Fruit fly (Drosophila melanogaster) whole organism, adult: ENCODE measurements around the gene CG5418.

Source experiments
- CG11617 ChIP-seq: fragments of 200-800 bp; sonication (Bioruptor generic); optimal IDR thresholded peaks from 2 replicates; lab custom pipeline; 2017; ENCODE audit warnings: mild to moderate bottlenecking, missing biosample characterization, missing genetic modification reagents, missing genetic modification characterization
- CG33017 ChIP-seq: fragments of 200-800 bp; sonication (Bioruptor generic); optimal IDR thresholded peaks from 2 replicates; lab custom pipeline; 2018; ENCODE audit warnings: missing biosample characterization, mild to moderate bottlenecking, missing genetic modification characterization, moderate library complexity
- CG7045 ChIP-seq: fragments of 200-800 bp; sonication (Bioruptor generic); optimal IDR thresholded peaks from 2 replicates; lab custom pipeline; 2017; ENCODE audit warnings: missing biosample characterization, mild to moderate bottlenecking, missing genetic modification characterization
- tj ChIP-seq: fragments of 200-800 bp; sonication (Bioruptor generic); optimal IDR thresholded peaks from 3 replicates; lab custom pipeline; 2017; ENCODE audit warnings: missing biosample characterization, mild to moderate bottlenecking, missing genetic modification characterization, moderate library complexity

dm6 chr2L:12482723-12483342, 29.8 kb upstream of the CG5418 start:
- no peak for TF ChIP-seq CG7045 (GFP tag; lab: Kevin White, UChicago)
- TF ChIP-seq CG33017 (tag; lab: Kevin White, UChicago): no peak
- no peak for TF ChIP-seq CG11617 (GFP tag; lab: Kevin White, UChicago)
- TF ChIP-seq tj (GFP tag; lab: Kevin White, UChicago): no peak
